Worm (Caenorhabditis elegans) whole organism, late embryonic: ENCODE measurements around the gene F21C10.7.
A peak's percentile ranks its signal among the peaks of the same experiment; 100 is the strongest.

Experiments
- C38D4.7 ChIP-seq: fragments of 200-800 bp; sonication (Bioruptor generic); optimal IDR thresholded peaks from 2 replicates; lab custom pipeline; 2018; ENCODE audit warnings: mild to moderate bottlenecking, missing genetic modification characterization, moderate library complexity, missing compliant biosample characterization
- K09A11.1 ChIP-seq: sonication (generic microtip); optimal IDR thresholded peaks from 2 replicates; lab custom pipeline; 2017; ENCODE audit warnings: antibody characterized with exemption, mild to moderate bottlenecking, missing genetic modification characterization, missing compliant biosample characterization; ENCODE audit not compliant: insufficient read depth
- T23F11.4 ChIP-seq: fragments of 200-800 bp; sonication (Bioruptor generic); optimal IDR thresholded peaks from 2 replicates; lab custom pipeline; 2018; ENCODE audit warnings: mild to moderate bottlenecking, missing genetic modification characterization, missing compliant biosample characterization
- Y22D7AL.16 ChIP-seq: sonication (generic microtip); optimal IDR thresholded peaks from 2 replicates; lab custom pipeline; 2016; ENCODE audit warnings: missing genetic modification characterization, missing compliant biosample characterization
- ama-1 ChIP-seq: fragments of 150-350 bp; optimal IDR thresholded peaks from 2 replicates; lab custom pipeline; 2014
- ceh-14 ChIP-seq: sonication (generic microtip); optimal IDR thresholded peaks from 2 replicates; lab custom pipeline; 2016; ENCODE audit warnings: missing genotype, missing genetic modification characterization, missing compliant biosample characterization
- ceh-24 ChIP-seq: sonication (generic microtip); optimal IDR thresholded peaks from 2 replicates; lab custom pipeline; 2016; ENCODE audit warnings: mild to moderate bottlenecking, missing genetic modification characterization, missing compliant biosample characterization
- ceh-34 ChIP-seq: sonication (generic microtip); optimal IDR thresholded peaks from 2 replicates; lab custom pipeline; 2016; ENCODE audit warnings: mild to moderate bottlenecking, missing genetic modification characterization, missing compliant biosample characterization
- ceh-6 ChIP-seq: fragments of 200-800 bp; sonication (Bioruptor generic); optimal IDR thresholded peaks from 2 replicates; lab custom pipeline; 2018; ENCODE audit warnings: mild to moderate bottlenecking, missing genetic modification characterization, missing compliant biosample characterization
- che-1 ChIP-seq: sonication (generic microtip); optimal IDR thresholded peaks from 2 replicates; lab custom pipeline; 2016; ENCODE audit warnings: mild to moderate bottlenecking, missing genetic modification characterization, missing compliant biosample characterization
- dmd-4 ChIP-seq: sonication (generic microtip); optimal IDR thresholded peaks from 2 replicates; lab custom pipeline; 2016; ENCODE audit warnings: borderline replicate concordance, missing genetic modification characterization, missing compliant biosample characterization
- elt-2 ChIP-seq: sonication (generic microtip); optimal IDR thresholded peaks from 2 replicates; lab custom pipeline; 2016; ENCODE audit warnings: missing genetic modification reagents, missing genetic modification characterization, missing compliant biosample characterization
- ets-4 ChIP-seq: sonication (generic microtip); optimal IDR thresholded peaks from 2 replicates; lab custom pipeline; 2016; ENCODE audit warnings: missing genetic modification characterization, missing compliant biosample characterization
- fax-1 ChIP-seq: sonication (generic microtip); optimal IDR thresholded peaks from 2 replicates; lab custom pipeline; 2016; ENCODE audit warnings: missing genotype, missing genetic modification characterization, missing compliant biosample characterization
- fkh-6 ChIP-seq: sonication (generic microtip); optimal IDR thresholded peaks from 2 replicates; lab custom pipeline; 2016; ENCODE audit warnings: missing genetic modification characterization, missing compliant biosample characterization
- hlh-13 ChIP-seq: fragments of 200-800 bp; sonication (Bioruptor generic); optimal IDR thresholded peaks from 2 replicates; lab custom pipeline; 2018; ENCODE audit warnings: mild to moderate bottlenecking, missing genetic modification characterization, missing compliant biosample characterization
- hlh-30 ChIP-seq: sonication (generic microtip); optimal IDR thresholded peaks from 2 replicates; lab custom pipeline; 2017; ENCODE audit warnings: antibody characterized with exemption, missing genetic modification characterization, missing compliant biosample characterization; ENCODE audit not compliant: insufficient read depth
- hlh-8 ChIP-seq: sonication (generic microtip); optimal IDR thresholded peaks from 2 replicates; lab custom pipeline; 2016; ENCODE audit warnings: missing genotype, missing genetic modification characterization, missing compliant biosample characterization
- lim-6 ChIP-seq: sonication (generic microtip); optimal IDR thresholded peaks from 2 replicates; lab custom pipeline; 2016; ENCODE audit warnings: missing genetic modification characterization, missing compliant biosample characterization
- madf-2 ChIP-seq: sonication (generic microtip); optimal IDR thresholded peaks from 2 replicates; lab custom pipeline; 2017; ENCODE audit warnings: missing genetic modification characterization, missing compliant biosample characterization
- mec-3 ChIP-seq: sonication (generic microtip); optimal IDR thresholded peaks from 2 replicates; lab custom pipeline; 2016; ENCODE audit warnings: borderline replicate concordance, missing genetic modification characterization, missing compliant biosample characterization
- nfya-1 ChIP-seq: sonication (generic microtip); optimal IDR thresholded peaks from 2 replicates; lab custom pipeline; 2017; ENCODE audit warnings: missing genetic modification characterization, mild to moderate bottlenecking, missing compliant biosample characterization, antibody characterized with exemption, moderate library complexity
- odd-2 ChIP-seq: sonication (generic microtip); optimal IDR thresholded peaks from 2 replicates; lab custom pipeline; 2017; ENCODE audit warnings: antibody characterized with exemption, mild to moderate bottlenecking, missing genetic modification characterization, missing compliant biosample characterization
- pag-3 ChIP-seq: sonication (generic microtip); optimal IDR thresholded peaks from 2 replicates; lab custom pipeline; 2016; ENCODE audit warnings: missing compliant biosample characterization, missing genetic modification characterization, borderline replicate concordance
- pha-4 ChIP-seq: fragments of 150-350 bp; optimal IDR thresholded peaks from 2 replicates; lab custom pipeline; 2018; ENCODE audit warnings: missing biosample characterization, missing genetic modification reagents, missing genetic modification characterization
- pqm-1 ChIP-seq: sonication (generic microtip); optimal IDR thresholded peaks from 2 replicates; lab custom pipeline; 2016; ENCODE audit warnings: missing genetic modification characterization, missing compliant biosample characterization
- pros-1 ChIP-seq: fragments of 150-350 bp; optimal IDR thresholded peaks from 2 replicates; lab custom pipeline; 2014; ENCODE audit warnings: missing biosample characterization, missing genetic modification reagents, missing genetic modification characterization
- ref-2 ChIP-seq: sonication (generic microtip); optimal IDR thresholded peaks from 2 replicates; lab custom pipeline; 2016; ENCODE audit warnings: missing genetic modification characterization, missing compliant biosample characterization
- sox-2 ChIP-seq: fragments of 200-800 bp; sonication (Bioruptor generic); IDR thresholded peaks from 2 replicates; pipeline ENCODE4 v1.3.6; 2022; ENCODE audit warnings: missing genetic modification reagents, missing genetic modification characterization, missing compliant biosample characterization
- sox-4 ChIP-seq: sonication (generic microtip); optimal IDR thresholded peaks from 2 replicates; lab custom pipeline; 2017; ENCODE audit warnings: mild to moderate bottlenecking, missing genetic modification characterization, inconsistent platforms, missing compliant biosample characterization
- syd-9 ChIP-seq: sonication (generic microtip); optimal IDR thresholded peaks from 2 replicates; lab custom pipeline; 2016; ENCODE audit warnings: mild to moderate bottlenecking, missing genetic modification characterization, moderate library complexity, missing compliant biosample characterization
- tbx-7 ChIP-seq: sonication (generic microtip); optimal IDR thresholded peaks from 2 replicates; lab custom pipeline; 2016; ENCODE audit warnings: missing genotype, missing genetic modification characterization, missing compliant biosample characterization
- ttx-3 ChIP-seq: sonication (generic microtip); optimal IDR thresholded peaks from 2 replicates; lab custom pipeline; 2016; ENCODE audit warnings: missing genetic modification reagents, missing genetic modification characterization, missing compliant biosample characterization
- unc-42 ChIP-seq: sonication (generic microtip); optimal IDR thresholded peaks from 2 replicates; lab custom pipeline; 2016; ENCODE audit warnings: missing genotype, missing genetic modification characterization, missing compliant biosample characterization
- unc-86 ChIP-seq: sonication (generic microtip); optimal IDR thresholded peaks from 2 replicates; lab custom pipeline; 2016; ENCODE audit warnings: missing genetic modification characterization, missing compliant biosample characterization

Gene F21C10.7

DNA sequence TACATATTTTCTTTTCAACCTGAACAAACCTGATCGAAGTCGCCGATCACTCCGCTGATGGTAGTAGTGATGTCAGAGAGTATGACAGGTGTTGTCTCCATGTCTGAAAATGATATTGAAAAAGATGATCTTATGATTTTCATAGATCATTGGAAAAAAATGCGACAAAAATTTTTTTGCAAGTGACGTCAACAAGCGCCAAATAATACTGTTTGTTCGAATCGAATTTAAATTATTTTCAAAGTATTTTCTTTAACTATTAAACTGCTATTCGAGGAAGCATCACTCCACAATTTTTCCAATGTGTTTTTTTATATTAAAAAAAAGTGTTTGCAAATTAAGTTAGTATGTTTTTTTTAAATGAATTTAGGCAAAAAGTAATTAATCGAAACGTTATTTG is 25.1 kb downstream of the F21C10.7 start, which contains the start of gene pitr-2:
Gene pitr-2, minus strand, starts transcription at position 101 of the 400 bp plus-strand sequence.
- TF ChIP-seq odd-2 (tag; lab: Kevin White, UChicago) (no peak), hlh-13 (GFP tag; lab: Kevin White, UChicago) (no peak), madf-2 (no peak), tbx-7 (no peak)

DNA sequence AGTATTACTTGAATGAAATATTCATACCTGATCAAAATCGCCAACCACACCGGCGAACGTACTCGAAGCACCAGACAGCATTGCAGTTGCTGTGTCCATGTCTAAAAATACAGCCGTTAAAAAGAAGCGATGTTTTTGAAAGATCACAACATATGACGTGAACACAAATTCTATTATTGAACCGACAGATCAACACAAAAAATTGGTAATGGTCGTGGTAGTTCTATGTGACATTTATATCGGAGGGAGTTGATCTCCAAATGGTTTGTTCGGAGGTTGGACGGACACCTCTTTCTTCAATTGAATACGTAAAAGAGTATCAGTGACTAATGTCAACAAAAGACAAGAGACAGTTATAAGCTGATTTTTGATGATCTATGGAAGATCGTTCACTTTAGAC is 28.7 kb downstream of the F21C10.7 start, which contains the start of gene pitr-3:
Gene pitr-3, minus strand, starts transcription at position 101 of the 400 bp plus-strand sequence.
- no peak for TF ChIP-seq unc-42
- no peak for TF ChIP-seq ceh-6
- TF ChIP-seq T23F11.4 (GFP tag; lab: Kevin White, UChicago), result no peak
- no peak for TF ChIP-seq ttx-3 (tag; lab: Kevin White, UChicago)
- no peak for TF ChIP-seq pha-4 (tag; lab: Kevin White, UChicago)
- no peak for TF ChIP-seq sox-2 (GFP tag; lab: Robert Waterston, UW)
- no peak for TF ChIP-seq C38D4.7
- TF ChIP-seq ets-4 (tag; lab: Kevin White, UChicago), result no peak
- TF ChIP-seq ceh-34 (tag; lab: Kevin White, UChicago), result no peak
- no peak for TF ChIP-seq pros-1 (tag; lab: Kevin White, UChicago)
- TF ChIP-seq fax-1, result no peak
- no peak for TF ChIP-seq mec-3
- TF ChIP-seq syd-9 (tag; lab: Kevin White, UChicago), result no peak
- TF ChIP-seq hlh-30 (tag; lab: Kevin White, UChicago), result no peak
- no peak for TF ChIP-seq hlh-13 (GFP tag; lab: Kevin White, UChicago)
- TF ChIP-seq ceh-14 (tag; lab: Kevin White, UChicago), result no peak

DNA sequence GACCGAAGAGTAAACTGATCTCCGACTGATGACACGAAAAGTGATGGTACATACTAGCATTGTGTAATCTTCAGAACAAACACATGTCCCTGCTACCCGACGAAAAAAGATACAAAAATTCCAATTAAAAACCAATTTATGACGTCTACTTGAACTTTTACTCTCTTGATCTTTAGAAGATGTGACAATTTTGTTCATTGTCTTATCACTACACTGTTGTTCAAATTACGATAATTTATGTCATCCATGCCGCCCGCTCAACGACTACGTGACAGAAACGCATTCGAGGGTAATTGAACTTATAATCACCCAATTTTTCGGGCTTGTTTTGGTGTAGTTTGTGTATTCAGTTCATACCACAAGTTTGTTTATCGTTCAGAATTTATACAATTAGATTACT is 31.3 kb downstream of the F21C10.7 start:
- TF ChIP-seq che-1 (no peak), elt-2 (tag; lab: Kevin White, UChicago) (no peak), pag-3 (tag; lab: Kevin White, UChicago) (no peak)

DNA sequence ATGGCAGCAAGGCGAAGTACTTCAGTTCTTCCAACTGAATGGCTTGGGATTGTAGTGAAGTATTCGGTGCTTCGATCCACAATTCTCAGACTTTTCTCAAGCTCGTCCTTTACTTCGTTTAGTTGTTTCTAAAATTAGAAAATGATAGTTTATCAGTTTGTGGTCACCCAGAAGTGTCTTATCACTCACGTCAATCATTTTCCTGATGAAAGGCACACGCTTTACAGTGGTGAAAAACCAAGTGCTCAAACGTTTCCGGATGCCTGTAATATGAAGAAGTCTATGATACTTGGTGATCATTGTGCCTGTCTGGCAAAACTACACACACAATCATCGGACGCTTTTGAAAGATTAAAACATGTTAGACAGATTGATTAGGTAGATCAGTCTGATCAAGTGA is 33.6 kb downstream of the F21C10.7 start:
- no peak for TF ChIP-seq unc-86 (tag; lab: Kevin White, UChicago)
- no peak for TF ChIP-seq pqm-1
- no peak for TF ChIP-seq hlh-30 (tag; lab: Kevin White, UChicago)
- TF ChIP-seq odd-2 (tag; lab: Kevin White, UChicago), result no peak
- TF ChIP-seq elt-2 (tag; lab: Kevin White, UChicago), result peak; percentile 19
- TF ChIP-seq, all 69 proteins: peak for 1

ce11 chrV:9146849-9147557 is 34.4 kb downstream of the F21C10.7 start, which contains the start of gene spl-2:
spl-2 (minus strand) TSS chrV:9146899.
- TF ChIP-seq elt-2 (tag; lab: Kevin White, UChicago) (peak; percentile 22), hlh-13 (GFP tag; lab: Kevin White, UChicago) (no peak), syd-9 (tag; lab: Kevin White, UChicago) (no peak), ama-1 (no peak), ref-2 (tag; lab: Kevin White, UChicago) (no peak), sox-2 (GFP tag; lab: Robert Waterston, UW) (no peak), Y22D7AL.16 (tag; lab: Kevin White, UChicago) (no peak)

- TF ChIP-seq dmd-4 (tag; lab: Kevin White, UChicago) (no peak), odd-2 (tag; lab: Kevin White, UChicago) (no peak), ceh-24 (tag; lab: Kevin White, UChicago) (no peak), sox-4 (tag; lab: Kevin White, UChicago) (no peak), pros-1 (tag; lab: Kevin White, UChicago) (no peak), ets-4 (tag; lab: Kevin White, UChicago) (no peak), lim-6 (tag; lab: Kevin White, UChicago) (no peak), fkh-6 (tag; lab: Kevin White, UChicago) (no peak), ref-2 (tag; lab: Kevin White, UChicago) (no peak), hlh-30 (tag; lab: Kevin White, UChicago) (no peak), K09A11.1 (tag; lab: Kevin White, UChicago) (no peak), nfya-1 (tag; lab: Kevin White, UChicago) (no peak), ttx-3 (tag; lab: Kevin White, UChicago) (no peak), ceh-34 (tag; lab: Kevin White, UChicago) (no peak), hlh-8 (tag; lab: Kevin White, UChicago) (no peak)
These were observed 35.6 kb downstream of the F21C10.7 start for ce11 chrV:9148151-9148550.
